Worm (Caenorhabditis elegans) whole organism, L4/young adult: ENCODE measurements around the gene pes-9.

Experiments
- W03F9.2 ChIP-seq: fragments of 150-350 bp; optimal IDR thresholded peaks from 2 replicates; lab custom pipeline; 2014; ENCODE audit warnings: missing biosample characterization, missing genetic modification characterization
- dao-5 ChIP-seq: sonication (generic microtip); optimal IDR thresholded peaks from 2 replicates; lab custom pipeline; 2016; ENCODE audit warnings: missing genotype, missing genetic modification characterization, moderate library complexity, missing compliant biosample characterization
- him-1 ChIP-seq: sonication (generic microtip); optimal IDR thresholded peaks from 2 replicates; lab custom pipeline; 2016; ENCODE audit warnings: missing genotype, missing genetic modification reagents, missing genetic modification characterization, missing compliant biosample characterization

DNA sequence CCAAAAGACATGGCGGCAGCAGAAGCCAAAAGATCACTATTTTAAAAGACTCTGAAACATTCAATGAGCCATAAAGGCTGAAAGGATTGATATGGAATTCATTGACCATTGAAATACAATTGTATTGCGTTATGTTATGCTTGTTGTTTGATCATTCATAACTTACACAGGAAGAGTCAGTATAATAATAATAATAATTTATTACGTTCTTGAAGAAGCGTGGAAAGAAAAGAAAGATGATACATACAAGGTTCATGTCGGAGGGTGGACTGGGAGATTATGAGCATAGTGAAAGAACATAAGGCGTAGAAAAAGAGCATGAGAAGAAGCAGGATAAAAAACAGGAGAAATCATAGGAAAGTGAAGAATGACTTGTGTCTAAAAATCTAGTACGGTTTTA, 43.2 kb upstream of the pes-9 start, which contains the start of gene F43D2.7:
- TF ChIP-seq dao-5 (tag; lab: Kevin White, UChicago) = no peak
- no peak for TF ChIP-seq him-1 (tag; lab: Kevin White, UChicago)
- TF ChIP-seq W03F9.2 = no peak
